Fruit fly (Drosophila melanogaster): ENCODE data around the gene Eip74EF.

The Eip74EF gene

DNA sequence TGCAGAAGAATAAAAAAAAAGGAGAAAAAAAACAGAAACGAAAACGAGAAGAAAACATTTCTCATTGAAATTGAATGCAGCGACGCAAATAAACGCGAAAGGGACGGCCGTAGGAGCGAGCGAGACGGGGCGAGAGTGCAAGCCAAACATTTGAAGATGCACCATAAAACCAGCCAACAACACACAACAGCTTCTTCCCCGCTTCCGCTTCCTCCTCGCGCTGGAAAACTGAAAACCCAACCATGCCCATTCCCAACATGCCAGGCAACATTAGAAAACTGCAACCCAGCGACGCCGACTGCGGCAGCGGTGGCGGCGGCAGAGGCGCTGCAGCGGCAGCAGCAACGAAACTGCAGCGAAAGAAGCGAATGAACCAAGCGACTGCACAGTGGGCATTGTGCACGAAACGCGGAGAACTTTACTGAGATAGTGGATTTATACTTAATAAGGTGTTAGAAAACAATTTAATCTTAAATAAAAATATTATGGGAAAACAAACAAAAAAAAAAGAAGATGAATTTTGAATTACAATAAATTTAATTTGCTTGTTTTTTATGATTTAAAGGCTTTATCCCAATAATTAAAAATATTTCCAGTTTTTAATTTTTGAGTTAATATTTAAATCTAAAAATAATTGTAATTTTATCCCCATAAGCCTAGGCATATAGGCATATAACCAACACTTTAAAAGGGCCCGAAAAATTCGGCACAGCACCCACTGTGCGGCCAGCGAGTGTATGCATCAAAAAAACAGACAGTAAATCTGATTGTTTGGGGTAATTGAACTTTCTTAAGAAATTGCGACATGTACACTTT lies 8.0 kb downstream of the Eip74EF start (continued):
- TF ChIP-seq stc (GFP tag; IDR thresholded peaks at IDR 0.05) (no peak), CG4404 (GFP tag; IDR thresholded peaks at IDR 0.05) (no peak), lola (GFP tag; optimal IDR thresholded peaks at IDR 0.05) (peak in 1 of 3 experiments; percentile 93), CG13894 (tag; optimal IDR thresholded peaks at IDR 0.05) (no peak), CG17328 (GFP tag; IDR thresholded peaks at IDR 0.05) (no peak; the same call in 1 of the 2 replicates), scrt (GFP tag; optimal IDR thresholded peaks at IDR 0.05) (no peak), CG7556 (GFP tag; optimal IDR thresholded peaks at IDR 0.05) (peak; percentile 73), ATbp (GFP tag; optimal IDR thresholded peaks at IDR 0.05) (peak; percentile 59), CG33213 (GFP tag; optimal IDR thresholded peaks at IDR 0.05) (no peak), CG18011 (GFP tag; optimal IDR thresholded peaks at IDR 0.05) (no peak), az2 (GFP tag; optimal IDR thresholded peaks at IDR 0.05) (peak; percentile 82), Xbp1 (GFP tag; optimal IDR thresholded peaks at IDR 0.05) (peak; percentile 65), CG13123 (GFP tag; optimal IDR thresholded peaks at IDR 0.05) (no peak), dan (GFP tag; IDR thresholded peaks at IDR 0.05) (no peak), MBD-R2 (GFP tag; IDR thresholded peaks at IDR 0.05) (no peak), Ptx1 (GFP tag; IDR thresholded peaks at IDR 0.05) (peak; percentile 31; the same call in 1 of the 2 replicates), slou (GFP tag; optimal IDR thresholded peaks at IDR 0.05) (peak; percentile 3), vvl (GFP tag; IDR thresholded peaks at IDR 0.05) (peak; percentile 55; the same call in 1 of the 2 replicates), CG17612 (GFP tag; IDR thresholded peaks at IDR 0.05) (no peak), CG7987 (GFP tag; optimal IDR thresholded peaks at IDR 0.05) (no peak), gt (GFP tag; IDR thresholded peaks at IDR 0.05) (no peak), CG12219 (GFP tag; optimal IDR thresholded peaks at IDR 0.05) (no peak), kay (GFP tag; optimal IDR thresholded peaks at IDR 0.05) (no peak), CG10209 (GFP tag; optimal IDR thresholded peaks at IDR 0.05) (peak; percentile 72), Sry-β (GFP tag; optimal IDR thresholded peaks at IDR 0.05) (no peak), Camta (GFP tag; optimal IDR thresholded peaks at IDR 0.05) (no peak), HLH3B (GFP tag; IDR thresholded peaks at IDR 0.05) (peak; percentile 41; the same call in 1 of the 2 replicates), CG18476 (GFP tag; optimal IDR thresholded peaks at IDR 0.05) (peak; percentile 36), Dfd (GFP tag; optimal IDR thresholded peaks at IDR 0.05) (no peak), Neu2 (GFP tag; optimal IDR thresholded peaks at IDR 0.05; ENCODE audit: borderline replicate concordance) (no peak), MESR4 (GFP tag; optimal IDR thresholded peaks at IDR 0.05) (no peak), lbe (GFP tag; optimal IDR thresholded peaks at IDR 0.05) (peak; percentile 83), rib (GFP tag; IDR thresholded peaks at IDR 0.05) (no peak), Ssrp (tag; optimal IDR thresholded peaks at IDR 0.05) (peak; percentile 87), unpg (GFP tag; optimal IDR thresholded peaks at IDR 0.05) (peak; percentile 58), crp (GFP tag; optimal IDR thresholded peaks at IDR 0.05) (peak in 1 of 2 experiments; percentile 6), HLHmδ (GFP tag; optimal IDR thresholded peaks at IDR 0.05) (no peak), CG14710 (tag; optimal IDR thresholded peaks at IDR 0.05) (peak; percentile 87), CG9609 (GFP tag; optimal IDR thresholded peaks at IDR 0.05) (no peak), CG12744 (GFP tag; optimal IDR thresholded peaks at IDR 0.05) (no peak), CG18599 (GFP tag; optimal IDR thresholded peaks at IDR 0.05) (no peak), pita (GFP tag; optimal IDR thresholded peaks at IDR 0.05) (no peak), CG13424 (tag; optimal IDR thresholded peaks at IDR 0.05) (peak; percentile 78), sens-2 (GFP tag; IDR thresholded peaks at IDR 0.05) (no peak), insv (GFP tag; optimal IDR thresholded peaks at IDR 0.05) (no peak), CG17186 (GFP tag; optimal IDR thresholded peaks at IDR 0.05) (no peak), oc (tag; optimal IDR thresholded peaks at IDR 0.05) (peak; percentile 9), crc (GFP tag; optimal IDR thresholded peaks at IDR 0.05) (no peak)
